Worm (Caenorhabditis elegans) whole organism, L1 larva: ENCODE data around the gene rnr-1.

Experiments
- C16A3.4 ChIP-seq: fragments of 150-350 bp; optimal IDR thresholded peaks from 2 replicates; lab custom pipeline; 2014; ENCODE audit warnings: missing biosample characterization, missing genetic modification characterization
- Y116A8C.19 ChIP-seq: sonication (generic microtip); optimal IDR thresholded peaks from 2 replicates; lab custom pipeline; 2016; ENCODE audit warnings: missing compliant biosample characterization, missing genetic modification characterization, borderline replicate concordance
- alr-1 ChIP-seq: fragments of 200-800 bp; sonication (Bioruptor generic); optimal IDR thresholded peaks from 2 replicates; lab custom pipeline; 2018; ENCODE audit warnings: borderline replicate concordance, mild to moderate bottlenecking, missing genetic modification characterization, missing compliant biosample characterization
- blmp-1 ChIP-seq: fragments of 150-350 bp; optimal IDR thresholded peaks from 2 replicates; lab custom pipeline; 2014; ENCODE audit warnings: missing biosample characterization, missing genetic modification characterization
- ceh-63 ChIP-seq: fragments of 200-800 bp; sonication (Bioruptor generic); optimal IDR thresholded peaks from 2 replicates; lab custom pipeline; 2018; ENCODE audit warnings: mild to moderate bottlenecking, missing genetic modification characterization, missing compliant biosample characterization
- ceh-88 ChIP-seq: fragments of 200-800 bp; sonication (Bioruptor generic); IDR thresholded peaks from 2 replicates; pipeline ENCODE4 v1.3.6; 2022; ENCODE audit warnings: missing genetic modification characterization, missing compliant biosample characterization
- efl-1 ChIP-seq, 4 experiments: fragments of 150-350 bp; optimal IDR thresholded peaks in 3 of 4; peaks in 1 of 4; 1 replicate in 1 of 4; 2 replicates in 3 of 4; lab custom pipeline; 2014; ENCODE audit warnings: missing biosample characterization in 2 of 4, missing genetic modification characterization in 2 of 4, missing genetic modification reagents in 2 of 4
- elt-2 ChIP-seq: sonication (generic microtip); optimal IDR thresholded peaks from 2 replicates; lab custom pipeline; 2016; ENCODE audit warnings: missing genetic modification characterization, mild to moderate bottlenecking, inconsistent platforms, missing compliant biosample characterization, missing genetic modification reagents
- ets-5 ChIP-seq: fragments of 200-800 bp; sonication (Bioruptor generic); IDR thresholded peaks from 2 replicates; pipeline ENCODE4 v1.3.6; 2022; ENCODE audit warnings: missing genetic modification characterization, missing compliant biosample characterization
- fos-1 ChIP-seq: fragments of 150-350 bp; optimal IDR thresholded peaks from 2 replicates; lab custom pipeline; 2014; ENCODE audit warnings: missing biosample characterization, missing genetic modification characterization
- isw-1 ChIP-seq: fragments of 200-800 bp; sonication (Bioruptor generic); IDR thresholded peaks from 2 replicates; pipeline ENCODE4 v1.3.6; 2022; ENCODE audit warnings: missing genetic modification characterization, missing compliant biosample characterization
- jun-1 ChIP-seq: fragments of 150-350 bp; optimal IDR thresholded peaks from 2 replicates; lab custom pipeline; 2014; ENCODE audit warnings: missing biosample characterization, missing genetic modification reagents, missing genetic modification characterization
- lin-13 ChIP-seq: fragments of 150-350 bp; optimal IDR thresholded peaks from 2 replicates; lab custom pipeline; 2014; ENCODE audit warnings: missing biosample characterization, missing genetic modification reagents, missing genetic modification characterization
- lin-15B ChIP-seq: fragments of 150-350 bp; sonication (generic microtip); optimal IDR thresholded peaks from 3 replicates; lab custom pipeline; 2014; ENCODE audit warnings: missing biosample characterization, missing genetic modification characterization
- lin-35 ChIP-seq, 2 experiments: fragments of 150-350 bp; optimal IDR thresholded peaks; 2 replicates each; lab custom pipeline; 2014; ENCODE audit warnings: missing biosample characterization in 2 of 2, missing genetic modification characterization in 2 of 2, missing genetic modification reagents in 2 of 2
- lin-39 ChIP-seq: fragments of 150-350 bp; optimal IDR thresholded peaks from 2 replicates; lab custom pipeline; 2014; ENCODE audit warnings: missing biosample characterization, missing genetic modification reagents, missing genetic modification characterization
- mab-9 ChIP-seq: fragments of 200-800 bp; sonication (Bioruptor generic); IDR thresholded peaks from 2 replicates; pipeline ENCODE4 v1.3.6; 2022; ENCODE audit warnings: missing genetic modification reagents, missing genetic modification characterization, missing compliant biosample characterization
- nhr-11 ChIP-seq: fragments of 150-350 bp; optimal IDR thresholded peaks from 2 replicates; lab custom pipeline; 2014; ENCODE audit warnings: missing biosample characterization, missing genetic modification characterization
- nhr-12 ChIP-seq: sonication (generic microtip); optimal IDR thresholded peaks from 2 replicates; lab custom pipeline; 2017; ENCODE audit warnings: missing biosample characterization, missing genetic modification characterization
- nhr-20 ChIP-seq: sonication (generic microtip); optimal IDR thresholded peaks from 2 replicates; lab custom pipeline; 2016; ENCODE audit warnings: mild to moderate bottlenecking, missing genetic modification characterization, missing compliant biosample characterization
- nhr-237 ChIP-seq: fragments of 150-350 bp; optimal IDR thresholded peaks from 2 replicates; lab custom pipeline; 2014; ENCODE audit warnings: missing biosample characterization, missing genetic modification characterization
- nhr-47 ChIP-seq: sonication (generic microtip); optimal IDR thresholded peaks from 2 replicates; lab custom pipeline; 2016; ENCODE audit warnings: mild to moderate bottlenecking, missing genetic modification characterization, moderate library complexity, missing compliant biosample characterization
- nhr-85 ChIP-seq: sonication (generic microtip); peaks from one replicate; lab custom pipeline; 2016; ENCODE audit warnings: missing genetic modification characterization, inconsistent platforms, missing compliant biosample characterization
- pax-3 ChIP-seq: fragments of 200-800 bp; sonication (Bioruptor generic); optimal IDR thresholded peaks from 2 replicates; lab custom pipeline; 2018; ENCODE audit warnings: mild to moderate bottlenecking, missing genetic modification characterization, moderate library complexity, missing compliant biosample characterization
- pqm-1 ChIP-seq: sonication (generic microtip); optimal IDR thresholded peaks from 3 replicates; lab custom pipeline; 2017; ENCODE audit warnings: missing biosample characterization, missing genetic modification characterization
- rnt-1 ChIP-seq: sonication (generic microtip); optimal IDR thresholded peaks from 2 replicates; lab custom pipeline; 2016; ENCODE audit warnings: mild to moderate bottlenecking, missing genetic modification characterization, moderate library complexity, missing compliant biosample characterization
- skn-1 ChIP-seq: fragments of 150-350 bp; optimal IDR thresholded peaks from 2 replicates; lab custom pipeline; 2014; ENCODE audit warnings: missing biosample characterization, missing genetic modification characterization
- snu-23 ChIP-seq: sonication (generic microtip); optimal IDR thresholded peaks from 2 replicates; lab custom pipeline; 2016; ENCODE audit warnings: missing genetic modification characterization, missing compliant biosample characterization
- sox-4 ChIP-seq: sonication (generic microtip); optimal IDR thresholded peaks from 2 replicates; lab custom pipeline; 2016; ENCODE audit warnings: missing genetic modification characterization, missing compliant biosample characterization
- swsn-7 ChIP-seq: sonication (generic microtip); optimal IDR thresholded peaks from 2 replicates; lab custom pipeline; 2016; ENCODE audit warnings: missing genetic modification characterization, missing compliant biosample characterization
- tlp-1 ChIP-seq: fragments of 150-350 bp; optimal IDR thresholded peaks from 2 replicates; lab custom pipeline; 2014; ENCODE audit warnings: missing biosample characterization, missing genetic modification characterization
- unc-130 ChIP-seq: fragments of 150-350 bp; optimal IDR thresholded peaks from 2 replicates; lab custom pipeline; 2017; ENCODE audit warnings: missing biosample characterization, missing genetic modification characterization, inconsistent platforms
- unc-62 ChIP-seq: fragments of 150-350 bp; optimal IDR thresholded peaks from 2 replicates; lab custom pipeline; 2014; ENCODE audit warnings: missing biosample characterization, missing genetic modification reagents, missing genetic modification characterization
- zag-1 ChIP-seq: fragments of 150-350 bp; optimal IDR thresholded peaks from 2 replicates; lab custom pipeline; 2014; ENCODE audit warnings: missing biosample characterization, missing genetic modification characterization

The rnr-1 gene

ce11 chrIII:9269012-9269471 lies 40.4 kb upstream of the rnr-1 start, which contains the start of gene clip-1 (continued):
- TF ChIP-seq Y116A8C.19 (no peak), nhr-12 (no peak), lin-15B (no peak), ceh-63 (GFP tag; lab: Kevin White, UChicago) (no peak)

ce11 chrIII:9258510-9258909 lies 29.9 kb upstream of the rnr-1 start:
- TF ChIP-seq elt-2 (tag; lab: Kevin White, UChicago) (peak; percentile 11), efl-1 (optimal IDR thresholded peaks at IDR 0.05; lab: Kevin White, UChicago) (no peak), efl-1 (GFP tag; optimal IDR thresholded peaks at IDR 0.05 in 1 of 2; lab: Kevin White, UChicago) (peak in 1 of 2 experiments; percentile 81), ets-5 (GFP tag; lab: Robert Waterston, UW) (no peak)

- TF ChIP-seq efl-1 (optimal IDR thresholded peaks at IDR 0.05; lab: Kevin White, UChicago) = no peak
- TF ChIP-seq efl-1 (GFP tag; optimal IDR thresholded peaks at IDR 0.05 in 1 of 2; lab: Kevin White, UChicago) = peak in 1 of 2 experiments; percentile 41
- no peak for TF ChIP-seq zag-1 (tag; lab: Kevin White, UChicago)
Measured at ce11 chrIII:9256961-9257360, 28.4 kb upstream of the rnr-1 start, which contains the start of gene M01A8.1. Gene M01A8.1 (plus strand): TSS chrIII:9257261.

ce11 chrIII:9255801-9256200 lies 27.2 kb upstream of the rnr-1 start:
- TF ChIP-seq ceh-63 (GFP tag; lab: Kevin White, UChicago) = no peak
- no peak for TF ChIP-seq tlp-1 (tag; lab: Kevin White, UChicago)
- peak; percentile 81 for TF ChIP-seq elt-2 (tag; lab: Kevin White, UChicago)
- peak; percentile 48 for TF ChIP-seq pqm-1
- peak; percentile 53 for TF ChIP-seq nhr-85 (tag; lab: Kevin White, UChicago)
- TF ChIP-seq efl-1 (optimal IDR thresholded peaks at IDR 0.05; lab: Kevin White, UChicago) = no peak
- peak in 1 of 2 experiments; percentile 86 for TF ChIP-seq efl-1 (GFP tag; optimal IDR thresholded peaks at IDR 0.05 in 1 of 2; lab: Kevin White, UChicago)
- TF ChIP-seq blmp-1 (tag; lab: Kevin White, UChicago) = peak; percentile 2

- no peak for TF ChIP-seq tlp-1 (tag; lab: Kevin White, UChicago)
- peak; percentile 50 for TF ChIP-seq elt-2 (tag; lab: Kevin White, UChicago)
- no peak for TF ChIP-seq sox-4 (tag; lab: Kevin White, UChicago)
- no peak for TF ChIP-seq Y116A8C.19
- no peak for TF ChIP-seq nhr-237
- TF ChIP-seq fos-1 (tag; lab: Kevin White, UChicago) = no peak
- TF ChIP-seq lin-35 (GFP tag; optimal IDR thresholded peaks at IDR 0.05; lab: Kevin White, UChicago) = peak in 1 of 2 experiments; percentile 13
Measured at ce11 chrIII:9254988-9255387, 26.4 kb upstream of the rnr-1 start.

ce11 chrIII:9250729-9251128 lies 22.1 kb upstream of the rnr-1 start, which contains the start of gene T02C1.2:
Gene T02C1.2 (plus strand): TSS chrIII:9251029.
- TF ChIP-seq blmp-1 (tag; lab: Kevin White, UChicago) = peak; percentile 20
- no peak for TF ChIP-seq pax-3

ce11 chrIII:9247221-9247620 lies 18.6 kb upstream of the rnr-1 start, which contains the start of gene T02C1.1:
Gene T02C1.1 (plus strand): TSS chrIII:9247525.
- no peak for TF ChIP-seq efl-1 (optimal IDR thresholded peaks at IDR 0.05; lab: Kevin White, UChicago)
- TF ChIP-seq efl-1 (GFP tag; optimal IDR thresholded peaks at IDR 0.05 in 1 of 2; lab: Kevin White, UChicago) = peak in 1 of 2 experiments; percentile 51
- no peak for TF ChIP-seq unc-130 (tag; lab: Kevin White, UChicago)
- TF ChIP-seq, all 84 proteins: peak for 1

- TF ChIP-seq nhr-11 (no peak), mab-9 (GFP tag; lab: Robert Waterston, UW) (no peak), skn-1 (no peak), isw-1 (GFP tag; lab: Robert Waterston, UW) (no peak), C16A3.4 (tag; lab: Kevin White, UChicago) (no peak)
Measured at ce11 chrIII:9242675-9243074, 14.1 kb upstream of the rnr-1 start, which contains the start of gene dat-1. Gene dat-1 (plus strand): TSS chrIII:9242975.

- TF ChIP-seq tlp-1 (tag; lab: Kevin White, UChicago) (no peak), lin-13 (GFP tag; lab: Kevin White, UChicago) (no peak), mab-9 (GFP tag; lab: Robert Waterston, UW) (no peak), lin-39 (tag; lab: Kevin White, UChicago) (no peak), nhr-20 (tag; lab: Kevin White, UChicago) (peak; percentile 7), swsn-7 (tag; lab: Kevin White, UChicago) (peak; percentile 38), alr-1 (tag; lab: Kevin White, UChicago) (no peak), efl-1 (optimal IDR thresholded peaks at IDR 0.05; lab: Kevin White, UChicago) (peak; percentile 40 to 54), efl-1 (GFP tag; optimal IDR thresholded peaks at IDR 0.05 in 1 of 2; lab: Kevin White, UChicago) (peak in 1 of 2 experiments; percentile 20), snu-23 (GFP tag; lab: Kevin White, UChicago) (peak; percentile 62), nhr-47 (tag; lab: Kevin White, UChicago) (peak; percentile 5), jun-1 (peak; percentile 18), rnt-1 (tag; lab: Kevin White, UChicago) (peak; percentile 12), ceh-88 (GFP tag; lab: Robert Waterston, UW) (no peak), unc-62 (GFP tag; lab: Kevin White, UChicago) (no peak)
Measured at ce11 chrIII:9239983-9240382, 11.4 kb upstream of the rnr-1 start, which contains the start of gene saeg-2. Gene saeg-2 (plus strand): TSS chrIII:9240363.
